Worm (Caenorhabditis elegans) whole organism, L4/young adult: ENCODE measurements around the gene C47G2.4.

Experiments used
- W03F9.2 ChIP-seq: fragments of 150-350 bp; optimal IDR thresholded peaks from 2 replicates; lab custom pipeline; 2014; ENCODE audit warnings: missing biosample characterization, missing genetic modification characterization
- dao-5 ChIP-seq: sonication (generic microtip); optimal IDR thresholded peaks from 2 replicates; lab custom pipeline; 2016; ENCODE audit warnings: missing genotype, missing genetic modification characterization, moderate library complexity, missing compliant biosample characterization
- him-1 ChIP-seq: sonication (generic microtip); optimal IDR thresholded peaks from 2 replicates; lab custom pipeline; 2016; ENCODE audit warnings: missing genotype, missing genetic modification reagents, missing genetic modification characterization, missing compliant biosample characterization

- no peak for TF ChIP-seq him-1 (tag; lab: Kevin White, UChicago)
- TF ChIP-seq dao-5 (tag; lab: Kevin White, UChicago) = no peak
- TF ChIP-seq W03F9.2 (tag; lab: Kevin White, UChicago) = no peak
Observed at ce11 chrII:11275484-11275883, 17.9 kb downstream of the C47G2.4 start.
